Fruit fly (Drosophila melanogaster) whole organism, embryonic: Measurements from ENCODE around the gene CG9782.

Experiments used
- BEAF-32 ChIP-seq: fragments of 200-800 bp; sonication (Bioruptor generic); optimal IDR thresholded peaks from 3 replicates; lab custom pipeline; 2017; ENCODE audit warnings: missing biosample characterization, missing genetic modification characterization, mild to moderate bottlenecking, moderate library complexity, missing genetic modification reagents
- Bgb ChIP-seq: fragments of 200-800 bp; sonication (Bioruptor generic); IDR thresholded peaks from 2 replicates; pipeline ENCODE4 v1.3.6; 2022; ENCODE audit warnings: missing biosample characterization, missing genetic modification characterization; ENCODE audit not compliant: partially characterized antibody
- Blimp-1 ChIP-seq: fragments of 200-800 bp; sonication (Bioruptor generic); optimal IDR thresholded peaks from 3 replicates; lab custom pipeline; 2018; ENCODE audit warnings: missing biosample characterization, missing genetic modification characterization, mild to moderate bottlenecking, moderate library complexity, missing genetic modification reagents
- CG11247 ChIP-seq: fragments of 200-800 bp; sonication (Bioruptor generic); IDR thresholded peaks from 2 replicates; pipeline ENCODE4 v1.3.6; 2022; ENCODE audit warnings: missing biosample characterization, missing genetic modification characterization
- CG12769 ChIP-seq: fragments of 200-800 bp; sonication (Bioruptor generic); optimal IDR thresholded peaks from 2 replicates; lab custom pipeline; 2019; ENCODE audit warnings: missing biosample characterization, mild to moderate bottlenecking, missing genetic modification characterization, moderate library complexity
- CG13123 ChIP-seq: fragments of 200-800 bp; sonication (Bioruptor generic); optimal IDR thresholded peaks from 2 replicates; lab custom pipeline; 2016; ENCODE audit warnings: missing biosample characterization, missing genetic modification characterization
- CG14860 ChIP-seq: fragments of 200-800 bp; sonication (Bioruptor generic); IDR thresholded peaks from 3 replicates; pipeline ENCODE4 v1.3.6; 2022; ENCODE audit warnings: missing biosample characterization, missing genetic modification characterization; ENCODE audit not compliant: partially characterized antibody
- CG15514 ChIP-seq: fragments of 200-800 bp; sonication (Bioruptor generic); optimal IDR thresholded peaks from 3 replicates; lab custom pipeline; 2017; ENCODE audit warnings: missing biosample characterization, missing genetic modification characterization, mild to moderate bottlenecking, moderate library complexity, missing genetic modification reagents
- CG16813 ChIP-seq: fragments of 200-800 bp; sonication (Bioruptor generic); IDR thresholded peaks from 3 replicates; pipeline ENCODE4 v1.3.6; 2022; ENCODE audit warnings: missing biosample characterization, missing genetic modification characterization; ENCODE audit not compliant: partially characterized antibody
- CG1792 ChIP-seq: fragments of 200-800 bp; sonication (Bioruptor generic); optimal IDR thresholded peaks from 2 replicates; lab custom pipeline; 2016; ENCODE audit warnings: missing biosample characterization, missing genetic modification characterization
- CG31224 ChIP-seq: fragments of 200-800 bp; sonication (Bioruptor generic); IDR thresholded peaks from 2 replicates; pipeline ENCODE4 v1.3.6; 2022; ENCODE audit warnings: missing biosample characterization, missing genetic modification characterization
- CG3995 ChIP-seq: fragments of 200-800 bp; sonication (Bioruptor generic); optimal IDR thresholded peaks from 3 replicates; lab custom pipeline; 2016; ENCODE audit warnings: missing biosample characterization, missing genetic modification characterization
- CG4617 ChIP-seq: fragments of 200-800 bp; sonication (Bioruptor generic); optimal IDR thresholded peaks from 3 replicates; lab custom pipeline; 2016; ENCODE audit warnings: missing biosample characterization, missing genetic modification characterization, borderline replicate concordance
- CG5245 ChIP-seq: fragments of 200-800 bp; sonication (Bioruptor generic); optimal IDR thresholded peaks from 3 replicates; lab custom pipeline; 2016; ENCODE audit warnings: missing biosample characterization, missing genetic modification characterization
- CG5953 ChIP-seq: fragments of 200-800 bp; sonication (Bioruptor generic); IDR thresholded peaks from 2 replicates; pipeline ENCODE4 v1.3.6; 2022; ENCODE audit warnings: missing biosample characterization, missing genetic modification characterization
- CG6654 ChIP-seq: fragments of 200-800 bp; sonication (Bioruptor generic); optimal IDR thresholded peaks from 2 replicates; lab custom pipeline; 2017; ENCODE audit warnings: missing biosample characterization, mild to moderate bottlenecking, missing genetic modification characterization
- CG8290 ChIP-seq, 3 experiments: fragments of 200-800 bp; sonication (Bioruptor generic); optimal IDR thresholded peaks; 2 replicates each; lab custom pipeline; 2016 to 2019; ENCODE audit warnings: missing biosample characterization in 3 of 3, missing genetic modification characterization in 3 of 3, mild to moderate bottlenecking in 2 of 3, moderate library complexity in 1 of 3
- CG9727 ChIP-seq: fragments of 200-800 bp; sonication (Bioruptor generic); optimal IDR thresholded peaks from 3 replicates; lab custom pipeline; 2017; ENCODE audit warnings: missing biosample characterization, mild to moderate bottlenecking, missing genetic modification characterization
- CG9797 ChIP-seq: fragments of 200-800 bp; sonication (Bioruptor generic); optimal IDR thresholded peaks from 3 replicates; lab custom pipeline; 2018; ENCODE audit warnings: missing biosample characterization, mild to moderate bottlenecking, missing genetic modification characterization
- Dp ChIP-seq: fragments of 200-800 bp; sonication (Bioruptor generic); optimal IDR thresholded peaks from 2 replicates; lab custom pipeline; 2018; ENCODE audit warnings: missing biosample characterization, mild to moderate bottlenecking, missing genetic modification characterization, moderate library complexity
- Drgx ChIP-seq: fragments of 200-800 bp; sonication (Bioruptor generic); IDR thresholded peaks from 2 replicates; pipeline ENCODE4 v1.3.6; 2022; ENCODE audit warnings: missing biosample characterization, missing genetic modification characterization
- Elba2 ChIP-seq: fragments of 200-800 bp; sonication (Bioruptor generic); optimal IDR thresholded peaks from 3 replicates; lab custom pipeline; 2016; ENCODE audit warnings: missing biosample characterization, missing genetic modification characterization
- Ets97D ChIP-seq: fragments of 200-800 bp; sonication (Bioruptor generic); optimal IDR thresholded peaks from 3 replicates; lab custom pipeline; 2016; ENCODE audit warnings: missing biosample characterization, missing genetic modification characterization
- Fer1 ChIP-seq: fragments of 200-800 bp; sonication (Bioruptor generic); optimal IDR thresholded peaks from 2 replicates; lab custom pipeline; 2017; ENCODE audit warnings: missing biosample characterization, mild to moderate bottlenecking, missing genetic modification characterization
- HmgZ ChIP-seq: fragments of 200-800 bp; sonication (Bioruptor generic); optimal IDR thresholded peaks from 2 replicates; lab custom pipeline; 2018; ENCODE audit warnings: missing biosample characterization, mild to moderate bottlenecking, missing genetic modification characterization
- Mrtf ChIP-seq: fragments of 200-800 bp; sonication (Bioruptor generic); IDR thresholded peaks from 3 replicates; pipeline ENCODE4 v1.3.6; 2022; ENCODE audit warnings: missing biosample characterization, missing genetic modification characterization
- Myb ChIP-seq: fragments of 200-800 bp; sonication (Bioruptor generic); optimal IDR thresholded peaks from 2 replicates; lab custom pipeline; 2016; ENCODE audit warnings: missing biosample characterization, missing genetic modification characterization
- Nf-YC ChIP-seq: fragments of 200-800 bp; optimal IDR thresholded peaks from 3 replicates; lab custom pipeline; 2019; ENCODE audit warnings: missing biosample characterization, mild to moderate bottlenecking, missing genetic modification characterization, moderate library complexity
- Poxn ChIP-seq: fragments of 200-800 bp; sonication (Bioruptor generic); IDR thresholded peaks from 2 replicates; pipeline ENCODE4 v1.3.6; 2022; ENCODE audit warnings: missing biosample characterization, missing genetic modification characterization
- Vsx1 ChIP-seq: fragments of 200-800 bp; sonication (Bioruptor generic); optimal IDR thresholded peaks from 2 replicates; lab custom pipeline; 2017; ENCODE audit warnings: missing biosample characterization, mild to moderate bottlenecking, missing genetic modification characterization, missing genetic modification reagents
- amos ChIP-seq: fragments of 200-800 bp; sonication (Bioruptor generic); IDR thresholded peaks from 2 replicates; pipeline ENCODE4 v1.3.6; 2022; ENCODE audit warnings: missing biosample characterization, missing genetic modification characterization; ENCODE audit not compliant: partially characterized antibody
- chinmo ChIP-seq: fragments of 200-800 bp; sonication (Bioruptor generic); IDR thresholded peaks from 4 replicates; pipeline ENCODE4 v1.3.6; 2022; ENCODE audit warnings: missing biosample characterization, missing genetic modification characterization; ENCODE audit not compliant: partially characterized antibody
- ewg ChIP-seq: fragments of 200-800 bp; sonication (Bioruptor generic); optimal IDR thresholded peaks from 3 replicates; lab custom pipeline; 2017; ENCODE audit warnings: mild to moderate bottlenecking, missing biosample characterization, missing genetic modification reagents, missing genetic modification characterization
- grau ChIP-seq: fragments of 200-800 bp; optimal IDR thresholded peaks from 3 replicates; lab custom pipeline; 2019; ENCODE audit warnings: missing biosample characterization, mild to moderate bottlenecking, missing genetic modification characterization, moderate library complexity
- grn ChIP-seq: fragments of 200-800 bp; sonication (Bioruptor generic); optimal IDR thresholded peaks from 3 replicates; lab custom pipeline; 2017; ENCODE audit warnings: missing biosample characterization, missing genetic modification characterization
- ken ChIP-seq: fragments of 200-800 bp; sonication (Bioruptor generic); IDR thresholded peaks from 3 replicates; pipeline ENCODE4 v1.3.6; 2022; ENCODE audit warnings: missing biosample characterization, missing genetic modification characterization
- mld ChIP-seq: fragments of 200-800 bp; sonication (Bioruptor generic); IDR thresholded peaks from 3 replicates; pipeline ENCODE4 v1.3.6; 2022; ENCODE audit warnings: missing biosample characterization, missing genetic modification characterization; ENCODE audit not compliant: partially characterized antibody
- oc ChIP-seq: fragments of 200-800 bp; sonication (Bioruptor generic); optimal IDR thresholded peaks from 2 replicates; lab custom pipeline; 2018; ENCODE audit warnings: missing biosample characterization, mild to moderate bottlenecking, missing genetic modification characterization, moderate library complexity
- p53 ChIP-seq: fragments of 200-800 bp; sonication (Bioruptor generic); optimal IDR thresholded peaks from 2 replicates; lab custom pipeline; 2016; ENCODE audit warnings: missing biosample characterization, missing genetic modification characterization
- prd ChIP-seq, 3 experiments: fragments of >200 bp in 2 of 3; fragments of 200-800 bp in 1 of 3; sonication (Bioruptor generic) in 1 of 3; optimal IDR thresholded peaks in 2 of 3; IDR thresholded peaks in 1 of 3; 2 replicates in 2 of 3; 3 replicates in 1 of 3; pipeline versions ENCODE4 v1.3.6 to Lab custom; 2017 to 2022; ENCODE audit warnings: missing biosample characterization in 1 of 3, missing genetic modification characterization in 1 of 3
- schlank ChIP-seq: fragments of 200-800 bp; sonication (Bioruptor generic); optimal IDR thresholded peaks from 2 replicates; lab custom pipeline; 2018; ENCODE audit warnings: missing biosample characterization, mild to moderate bottlenecking, missing genetic modification characterization
- scrt ChIP-seq: fragments of 200-800 bp; sonication (Bioruptor generic); optimal IDR thresholded peaks from 2 replicates; lab custom pipeline; 2018; ENCODE audit warnings: missing biosample characterization, mild to moderate bottlenecking, missing genetic modification characterization, moderate library complexity
- slbo ChIP-seq: fragments of 200-800 bp; sonication (Bioruptor generic); IDR thresholded peaks from 2 replicates; pipeline ENCODE4 v1.3.6; 2022; ENCODE audit warnings: missing biosample characterization, missing genetic modification characterization
- slp2 ChIP-seq: fragments of 200-800 bp; sonication (Bioruptor generic); optimal IDR thresholded peaks from 2 replicates; lab custom pipeline; 2016; ENCODE audit warnings: missing biosample characterization, missing genetic modification characterization
- stwl ChIP-seq: fragments of 200-800 bp; sonication (Bioruptor generic); optimal IDR thresholded peaks from 3 replicates; lab custom pipeline; 2018; ENCODE audit warnings: missing biosample characterization, mild to moderate bottlenecking, missing genetic modification characterization, moderate library complexity
- tup ChIP-seq: fragments of 200-800 bp; sonication (Bioruptor generic); optimal IDR thresholded peaks from 2 replicates; lab custom pipeline; 2016; ENCODE audit warnings: missing biosample characterization, mild to moderate bottlenecking, missing genetic modification characterization, moderate library complexity
- wor ChIP-seq: fragments of 200-800 bp; sonication (Bioruptor generic); IDR thresholded peaks from 2 replicates; pipeline ENCODE4 v1.3.6; 2022; ENCODE audit warnings: missing biosample characterization, missing genetic modification characterization

CG9782 gene

dm6 chrX:16647737-16648434, 26.5 kb upstream of the CG9782 start (continued):
- TF ChIP-seq CG9797 (GFP tag; lab: Kevin White, UChicago) (no peak), Elba2 (peak; percentile 25), Ets97D (GFP tag; lab: Kevin White, UChicago) (no peak), CG11247 (GFP tag; lab: Robert Waterston, UW) (no peak), ken (GFP tag; lab: Robert Waterston, UW) (no peak), CG14860 (GFP tag; lab: Robert Waterston, UW) (no peak), Drgx (GFP tag; lab: Robert Waterston, UW) (peak; percentile 15; the same call in 1 of the 2 replicates), CG5245 (GFP tag; lab: Kevin White, UChicago) (no peak), grau (tag; lab: Kevin White, UChicago) (no peak), CG8290 (GFP tag; optimal IDR thresholded peaks at IDR 0.05; lab: Kevin White, UChicago) (peak; percentile 58), CG8290 (tag; optimal IDR thresholded peaks at IDR 0.05; lab: Kevin White, UChicago) (no peak), CG1792 (GFP tag; lab: Kevin White, UChicago) (no peak), stwl (tag; lab: Kevin White, UChicago) (peak; percentile 91), Myb (no peak), prd (optimal IDR thresholded peaks at IDR 0.05; lab: Kevin White, UChicago) (no peak), prd (GFP tag; IDR thresholded peaks at IDR 0.05; lab: Robert Waterston, UW) (no peak), Poxn (GFP tag; lab: Robert Waterston, UW) (no peak), slp2 (GFP tag; lab: Kevin White, UChicago) (no peak), CG4617 (GFP tag; lab: Kevin White, UChicago) (no peak), HmgZ (no peak), Vsx1 (GFP tag; lab: Kevin White, UChicago) (peak; percentile 2), p53 (GFP tag; lab: Kevin White, UChicago) (no peak), ewg (peak; percentile 6), mld (GFP tag; lab: Robert Waterston, UW) (no peak), BEAF-32 (GFP tag; lab: Kevin White, UChicago) (no peak), Bgb (GFP tag; lab: Robert Waterston, UW) (no peak), tup (no peak), Fer1 (no peak), slbo (GFP tag; lab: Robert Waterston, UW) (no peak), Nf-YC (tag; lab: Kevin White, UChicago) (no peak), Dp (no peak), CG6654 (no peak)

dm6 chrX:16647092-16647632, 25.8 kb upstream of the CG9782 start:
- TF ChIP-seq CG16813, result no peak
- no peak for TF ChIP-seq CG3995
- no peak for TF ChIP-seq wor
- TF ChIP-seq CG11247 (GFP tag; lab: Robert Waterston, UW), result no peak
- TF ChIP-seq CG5953 (GFP tag; lab: Robert Waterston, UW), result no peak
- no peak for TF ChIP-seq amos (GFP tag; lab: Robert Waterston, UW)
- TF ChIP-seq CG31224 (GFP tag; lab: Robert Waterston, UW), result no peak

dm6 chrX:16645472-16645871, 24.1 kb upstream of the CG9782 start:
- TF ChIP-seq scrt (GFP tag; lab: Kevin White, UChicago), result no peak
- TF ChIP-seq CG13123 (GFP tag; lab: Kevin White, UChicago), result no peak
- no peak for TF ChIP-seq schlank (tag; lab: Kevin White, UChicago)
- no peak for TF ChIP-seq Mrtf (GFP tag; lab: Robert Waterston, UW)
- no peak for TF ChIP-seq CG16813
- TF ChIP-seq CG9727, result no peak
- no peak for TF ChIP-seq CG12769 (tag; lab: Kevin White, UChicago)
- no peak for TF ChIP-seq CG15514 (GFP tag; lab: Kevin White, UChicago)
- TF ChIP-seq Drgx (GFP tag; lab: Robert Waterston, UW), result no peak
- TF ChIP-seq chinmo (GFP tag; lab: Robert Waterston, UW), result 0 out of 4 replicates have a peak, but pooled peaks have one; percentile 7
- TF ChIP-seq oc (tag; lab: Kevin White, UChicago), result peak; percentile 4
- peak; percentile 56 for TF ChIP-seq Blimp-1 (GFP tag; lab: Kevin White, UChicago)
- TF ChIP-seq grn, result no peak
